Worm (Caenorhabditis elegans) whole organism, L1 larva: Measurements from ENCODE around the gene dhrr-1.

Experiments used
- C04F5.9 ChIP-seq: sonication (generic microtip); optimal IDR thresholded peaks from 2 replicates; lab custom pipeline; 2016; ENCODE audit warnings: missing genetic modification characterization, missing compliant biosample characterization
- C16A3.4 ChIP-seq: fragments of 150-350 bp; optimal IDR thresholded peaks from 2 replicates; lab custom pipeline; 2014; ENCODE audit warnings: missing biosample characterization, missing genetic modification characterization
- C34B4.2 ChIP-seq: sonication (generic microtip); optimal IDR thresholded peaks from 2 replicates; lab custom pipeline; 2017; ENCODE audit warnings: mild to moderate bottlenecking, missing genetic modification characterization, missing compliant biosample characterization
- F16B12.6 ChIP-seq: fragments of 150-350 bp; optimal IDR thresholded peaks from 2 replicates; lab custom pipeline; 2014; ENCODE audit warnings: missing biosample characterization, missing genetic modification characterization
- Y116A8C.19 ChIP-seq: sonication (generic microtip); optimal IDR thresholded peaks from 2 replicates; lab custom pipeline; 2016; ENCODE audit warnings: missing compliant biosample characterization, missing genetic modification characterization, borderline replicate concordance
- aha-1 ChIP-seq: fragments of 150-350 bp; optimal IDR thresholded peaks from 2 replicates; lab custom pipeline; 2014; ENCODE audit warnings: missing biosample characterization, missing genetic modification characterization
- alr-1 ChIP-seq: fragments of 200-800 bp; sonication (Bioruptor generic); optimal IDR thresholded peaks from 2 replicates; lab custom pipeline; 2018; ENCODE audit warnings: borderline replicate concordance, mild to moderate bottlenecking, missing genetic modification characterization, missing compliant biosample characterization
- blmp-1 ChIP-seq: fragments of 150-350 bp; optimal IDR thresholded peaks from 2 replicates; lab custom pipeline; 2014; ENCODE audit warnings: missing biosample characterization, missing genetic modification characterization
- ceh-8 ChIP-seq: fragments of 200-800 bp; sonication (Bioruptor generic); optimal IDR thresholded peaks from 2 replicates; lab custom pipeline; 2018; ENCODE audit warnings: mild to moderate bottlenecking, missing genetic modification characterization, moderate library complexity, missing compliant biosample characterization
- ceh-82 ChIP-seq, 3 experiments: fragments of 150-350 bp in 1 of 3; sonication (generic microtip) in 2 of 3; optimal IDR thresholded peaks; 2 replicates each; lab custom pipeline; 2014 to 2017; ENCODE audit warnings: missing biosample characterization in 3 of 3, missing genetic modification characterization in 3 of 3
- ceh-88 ChIP-seq: fragments of 200-800 bp; sonication (Bioruptor generic); IDR thresholded peaks from 2 replicates; pipeline ENCODE4 v1.3.6; 2022; ENCODE audit warnings: missing genetic modification characterization, missing compliant biosample characterization
- efl-1 ChIP-seq, 4 experiments: fragments of 150-350 bp; optimal IDR thresholded peaks in 3 of 4; peaks in 1 of 4; 1 replicate in 1 of 4; 2 replicates in 3 of 4; lab custom pipeline; 2014; ENCODE audit warnings: missing biosample characterization in 2 of 4, missing genetic modification characterization in 2 of 4, missing genetic modification reagents in 2 of 4
- egl-13 ChIP-seq: sonication (generic microtip); optimal IDR thresholded peaks from 2 replicates; lab custom pipeline; 2016; ENCODE audit warnings: missing genotype, missing genetic modification reagents, missing genetic modification characterization, missing compliant biosample characterization
- egl-27 ChIP-seq, 2 experiments: fragments of 150-350 bp in 1 of 2; sonication (generic microtip); optimal IDR thresholded peaks; 3 replicates each; lab custom pipeline; 2017 to 2018; ENCODE audit warnings: missing biosample characterization in 2 of 2, missing genetic modification characterization in 2 of 2, missing genetic modification reagents in 2 of 2
- elt-2 ChIP-seq: sonication (generic microtip); optimal IDR thresholded peaks from 2 replicates; lab custom pipeline; 2016; ENCODE audit warnings: missing genetic modification characterization, mild to moderate bottlenecking, inconsistent platforms, missing compliant biosample characterization, missing genetic modification reagents
- elt-3 ChIP-seq, 6 experiments: fragments of 150-350 bp in 1 of 6; sonication (generic microtip); optimal IDR thresholded peaks; 2 replicates each; lab custom pipeline; 2017 to 2018; ENCODE audit warnings: missing biosample characterization in 6 of 6, missing genetic modification characterization in 6 of 6, inconsistent platforms in 1 of 6
- fkh-8 ChIP-seq: sonication (generic microtip); optimal IDR thresholded peaks from 2 replicates; lab custom pipeline; 2016; ENCODE audit warnings: mild to moderate bottlenecking, missing genetic modification characterization, missing compliant biosample characterization
- grh-1 ChIP-seq: fragments of 200-800 bp; sonication (Bioruptor generic); IDR thresholded peaks from 2 replicates; pipeline ENCODE4 v1.3.6; 2022; ENCODE audit warnings: missing genetic modification reagents, missing genetic modification characterization, missing compliant biosample characterization
- hlh-17 ChIP-seq: fragments of 200-800 bp; sonication (Bioruptor generic); optimal IDR thresholded peaks from 2 replicates; lab custom pipeline; 2018; ENCODE audit warnings: missing genetic modification characterization, mild to moderate bottlenecking, missing compliant biosample characterization, moderate library complexity, borderline replicate concordance
- hlh-4 ChIP-seq: sonication (generic microtip); optimal IDR thresholded peaks from 2 replicates; lab custom pipeline; 2016; ENCODE audit warnings: mild to moderate bottlenecking, missing genetic modification characterization, missing compliant biosample characterization
- hpl-2 ChIP-seq: fragments of 150-350 bp; optimal IDR thresholded peaks from 2 replicates; lab custom pipeline; 2014; ENCODE audit warnings: missing biosample characterization, missing genetic modification reagents, missing genetic modification characterization
- irx-1 ChIP-seq: sonication (generic microtip); optimal IDR thresholded peaks from 2 replicates; lab custom pipeline; 2016; ENCODE audit warnings: missing genetic modification characterization, missing compliant biosample characterization
- isw-1 ChIP-seq: fragments of 200-800 bp; sonication (Bioruptor generic); IDR thresholded peaks from 2 replicates; pipeline ENCODE4 v1.3.6; 2022; ENCODE audit warnings: missing genetic modification characterization, missing compliant biosample characterization
- jun-1 ChIP-seq: fragments of 150-350 bp; optimal IDR thresholded peaks from 2 replicates; lab custom pipeline; 2014; ENCODE audit warnings: missing biosample characterization, missing genetic modification reagents, missing genetic modification characterization
- lin-35 ChIP-seq, 2 experiments: fragments of 150-350 bp; optimal IDR thresholded peaks; 2 replicates each; lab custom pipeline; 2014; ENCODE audit warnings: missing biosample characterization in 2 of 2, missing genetic modification characterization in 2 of 2, missing genetic modification reagents in 2 of 2
- mab-9 ChIP-seq: fragments of 200-800 bp; sonication (Bioruptor generic); IDR thresholded peaks from 2 replicates; pipeline ENCODE4 v1.3.6; 2022; ENCODE audit warnings: missing genetic modification reagents, missing genetic modification characterization, missing compliant biosample characterization
- mdl-1 ChIP-seq, 2 experiments: fragments of 150-350 bp; optimal IDR thresholded peaks; 2 replicates each; lab custom pipeline; 2014 to 2017; ENCODE audit warnings: missing biosample characterization in 2 of 2, missing genetic modification characterization in 2 of 2, inconsistent platforms in 1 of 2
- mef-2 ChIP-seq: fragments of 150-350 bp; optimal IDR thresholded peaks from 2 replicates; lab custom pipeline; 2014; ENCODE audit warnings: missing biosample characterization, missing genetic modification characterization
- mep-1 ChIP-seq: fragments of 150-350 bp; optimal IDR thresholded peaks from 2 replicates; lab custom pipeline; 2014; ENCODE audit warnings: missing biosample characterization, missing genetic modification characterization
- nhr-11 ChIP-seq: fragments of 150-350 bp; optimal IDR thresholded peaks from 2 replicates; lab custom pipeline; 2014; ENCODE audit warnings: missing biosample characterization, missing genetic modification characterization
- nhr-12 ChIP-seq: sonication (generic microtip); optimal IDR thresholded peaks from 2 replicates; lab custom pipeline; 2017; ENCODE audit warnings: missing biosample characterization, missing genetic modification characterization
- nhr-19 ChIP-seq: fragments of 200-800 bp; sonication (Bioruptor generic); conservative IDR thresholded peaks from 2 replicates; pipeline ENCODE4 v1.3.6; 2022; ENCODE audit warnings: missing genetic modification characterization, missing compliant biosample characterization
- nhr-237 ChIP-seq: fragments of 150-350 bp; optimal IDR thresholded peaks from 2 replicates; lab custom pipeline; 2014; ENCODE audit warnings: missing biosample characterization, missing genetic modification characterization
- nhr-28 ChIP-seq: fragments of 150-350 bp; optimal IDR thresholded peaks from 2 replicates; lab custom pipeline; 2014; ENCODE audit warnings: missing biosample characterization, missing genetic modification characterization
- nhr-71 ChIP-seq: sonication (generic microtip); optimal IDR thresholded peaks from 2 replicates; lab custom pipeline; 2016; ENCODE audit warnings: mild to moderate bottlenecking, missing genetic modification characterization, moderate library complexity, missing compliant biosample characterization
- nhr-76 ChIP-seq: sonication (generic microtip); optimal IDR thresholded peaks from 2 replicates; lab custom pipeline; 2017; ENCODE audit warnings: missing biosample characterization, missing genetic modification characterization
- nhr-85 ChIP-seq: sonication (generic microtip); peaks from one replicate; lab custom pipeline; 2016; ENCODE audit warnings: missing genetic modification characterization, inconsistent platforms, missing compliant biosample characterization
- nhr-90 ChIP-seq: sonication (generic microtip); optimal IDR thresholded peaks from 2 replicates; lab custom pipeline; 2016; ENCODE audit warnings: mild to moderate bottlenecking, missing genetic modification characterization, missing compliant biosample characterization; ENCODE audit not compliant: poor library complexity
- pag-3 ChIP-seq: sonication (generic microtip); optimal IDR thresholded peaks from 2 replicates; lab custom pipeline; 2017; ENCODE audit warnings: missing genetic modification characterization, mild to moderate bottlenecking, missing compliant biosample characterization, antibody characterized with exemption, borderline replicate concordance; ENCODE audit not compliant: insufficient read depth
- pax-3 ChIP-seq: fragments of 200-800 bp; sonication (Bioruptor generic); optimal IDR thresholded peaks from 2 replicates; lab custom pipeline; 2018; ENCODE audit warnings: mild to moderate bottlenecking, missing genetic modification characterization, moderate library complexity, missing compliant biosample characterization
- skn-1 ChIP-seq: fragments of 150-350 bp; optimal IDR thresholded peaks from 2 replicates; lab custom pipeline; 2014; ENCODE audit warnings: missing biosample characterization, missing genetic modification characterization
- sox-4 ChIP-seq: sonication (generic microtip); optimal IDR thresholded peaks from 2 replicates; lab custom pipeline; 2016; ENCODE audit warnings: missing genetic modification characterization, missing compliant biosample characterization
- sptf-1 ChIP-seq: fragments of 150-350 bp; optimal IDR thresholded peaks from 2 replicates; lab custom pipeline; 2014; ENCODE audit warnings: missing biosample characterization, missing genetic modification characterization
- swsn-7 ChIP-seq: sonication (generic microtip); optimal IDR thresholded peaks from 2 replicates; lab custom pipeline; 2016; ENCODE audit warnings: missing genetic modification characterization, missing compliant biosample characterization
- tbx-2 ChIP-seq: sonication (generic microtip); optimal IDR thresholded peaks from 2 replicates; lab custom pipeline; 2016; ENCODE audit warnings: missing genetic modification characterization, missing compliant biosample characterization
- unc-62 ChIP-seq: fragments of 150-350 bp; optimal IDR thresholded peaks from 2 replicates; lab custom pipeline; 2014; ENCODE audit warnings: missing biosample characterization, missing genetic modification reagents, missing genetic modification characterization
- unc-86 ChIP-seq: sonication (generic microtip); optimal IDR thresholded peaks from 2 replicates; lab custom pipeline; 2016; ENCODE audit warnings: missing genetic modification characterization, missing compliant biosample characterization
- unc-98 ChIP-seq: fragments of 200-800 bp; sonication (Bioruptor generic); IDR thresholded peaks from 2 replicates; pipeline ENCODE4 v1.3.6; 2022; ENCODE audit warnings: missing genetic modification characterization, missing compliant biosample characterization
- zag-1 ChIP-seq: fragments of 150-350 bp; optimal IDR thresholded peaks from 2 replicates; lab custom pipeline; 2014; ENCODE audit warnings: missing biosample characterization, missing genetic modification characterization
- ztf-4 ChIP-seq: fragments of 150-350 bp; optimal IDR thresholded peaks from 2 replicates; lab custom pipeline; 2014; ENCODE audit warnings: missing biosample characterization, missing genetic modification characterization

dhrr-1 gene

ce11 chrIII:8955536-8955935 is 11.1 kb downstream of the dhrr-1 start:
- TF ChIP-seq pag-3 (tag; lab: Kevin White, UChicago) = no peak
- no peak for TF ChIP-seq grh-1
- no peak for TF ChIP-seq jun-1 (tag; lab: Kevin White, UChicago)
- TF ChIP-seq tbx-2 (tag; lab: Kevin White, UChicago) = no peak
- TF ChIP-seq elt-3 (tag; optimal IDR thresholded peaks at IDR 0.05; lab: Kevin White, UChicago) = no peak
- no peak for TF ChIP-seq zag-1 (tag; lab: Kevin White, UChicago)

DNA sequence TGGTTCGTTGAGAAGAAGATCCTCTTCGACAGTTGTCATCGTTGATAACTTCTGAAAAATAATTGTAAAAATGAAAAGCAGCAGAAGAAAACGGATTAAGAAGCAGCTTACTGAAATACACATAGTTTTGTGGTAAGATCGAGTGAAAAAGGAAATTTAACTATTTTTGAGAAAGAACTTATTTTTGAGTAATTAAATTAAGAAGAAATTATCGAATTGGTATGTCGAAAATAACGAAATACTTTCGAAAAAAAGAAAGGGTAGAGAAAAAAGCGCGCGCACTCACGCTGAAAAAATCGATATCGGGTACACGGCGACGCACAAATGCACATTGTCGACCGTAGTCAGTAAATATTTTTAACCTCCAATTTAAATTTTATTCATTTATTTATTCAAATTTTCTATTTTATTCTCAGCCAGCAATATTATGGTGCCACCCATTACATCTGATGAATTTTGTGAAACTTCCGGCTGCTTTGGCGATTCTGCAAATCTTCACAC is 11.7 kb downstream of the dhrr-1 start, which contains the start of the genes ZK643.5 and ZK643.2:
ZK643.5 (minus strand) TSS at position 51 of the 501 bp plus-strand sequence.
ZK643.2 (plus strand) TSS at position 395 of the 501 bp plus-strand sequence.
- TF ChIP-seq C16A3.4 (tag; lab: Kevin White, UChicago) (peak; percentile 66), hlh-17 (GFP tag; lab: Kevin White, UChicago) (no peak), egl-27 (tag; optimal IDR thresholded peaks at IDR 0.05; lab: Kevin White, UChicago) (no peak), Y116A8C.19 (tag; lab: Kevin White, UChicago) (no peak), nhr-71 (tag; lab: Kevin White, UChicago) (peak; percentile 80), aha-1 (no peak), irx-1 (tag; lab: Kevin White, UChicago) (peak; percentile 8), nhr-85 (tag; lab: Kevin White, UChicago) (peak; percentile 45), elt-2 (tag; lab: Kevin White, UChicago) (no peak), elt-3 (tag; optimal IDR thresholded peaks at IDR 0.05; lab: Kevin White, UChicago) (peak in 1 of 6 experiments; percentile 56), mab-9 (GFP tag; lab: Robert Waterston, UW) (no peak), C04F5.9 (tag; lab: Kevin White, UChicago) (peak; percentile 44), skn-1 (tag; lab: Kevin White, UChicago) (peak; percentile 71), nhr-90 (peak; percentile 47), hlh-4 (tag; lab: Kevin White, UChicago) (no peak), ceh-8 (no peak), F16B12.6 (tag; lab: Kevin White, UChicago) (peak; percentile 87), mep-1 (tag; lab: Kevin White, UChicago) (peak; percentile 72), nhr-237 (tag; lab: Kevin White, UChicago) (no peak), isw-1 (GFP tag; lab: Robert Waterston, UW) (peak; percentile 12; the same call in 1 of the 2 replicates), blmp-1 (tag; lab: Kevin White, UChicago) (peak; percentile 70), ceh-88 (no peak), ceh-82 (tag; optimal IDR thresholded peaks at IDR 0.05; lab: Kevin White, UChicago) (peak; percentile 26 to 72 (median 38)), sptf-1 (no peak), efl-1 (optimal IDR thresholded peaks at IDR 0.05; lab: Kevin White, UChicago) (peak; percentile 57 to 79), efl-1 (GFP tag; optimal IDR thresholded peaks at IDR 0.05 in 1 of 2; lab: Kevin White, UChicago) (peak; percentile 82 to 96), lin-35 (GFP tag; optimal IDR thresholded peaks at IDR 0.05; lab: Kevin White, UChicago) (peak; percentile 76 to 90), ztf-4 (tag; lab: Kevin White, UChicago) (peak; percentile 11), hpl-2 (no peak), nhr-11 (tag; lab: Kevin White, UChicago) (no peak), unc-62 (no peak), unc-98 (no peak), unc-86 (tag; lab: Kevin White, UChicago) (peak; percentile 69), nhr-28 (tag; lab: Kevin White, UChicago) (no peak), fkh-8 (tag; lab: Kevin White, UChicago) (peak; percentile 27), swsn-7 (tag; lab: Kevin White, UChicago) (peak; percentile 74), alr-1 (tag; lab: Kevin White, UChicago) (no peak), nhr-19 (GFP tag; lab: Robert Waterston, UW) (peak; percentile 63), nhr-76 (tag; lab: Kevin White, UChicago) (no peak), mef-2 (no peak), grh-1 (no peak), sox-4 (tag; lab: Kevin White, UChicago) (no peak), nhr-12 (tag; lab: Kevin White, UChicago) (no peak), C34B4.2 (tag; lab: Kevin White, UChicago) (no peak), pax-3 (tag; lab: Kevin White, UChicago) (no peak), mdl-1 (tag; optimal IDR thresholded peaks at IDR 0.05; lab: Kevin White, UChicago) (peak in 1 of 2 experiments; percentile 67), egl-13 (peak; percentile 65)
